Worm (Caenorhabditis elegans) whole organism, L4 larva: Measurements from ENCODE around the gene C10E2.2.

ENCODE experiments used
- F10B5.3 ChIP-seq: sonication (generic microtip); optimal IDR thresholded peaks from 2 replicates; lab custom pipeline; 2016; ENCODE audit warnings: mild to moderate bottlenecking, missing genetic modification characterization, missing compliant biosample characterization
- F26F4.8 ChIP-seq: fragments of 200-800 bp; sonication (Bioruptor generic); conservative IDR thresholded peaks from 2 replicates; pipeline ENCODE4 v1.3.6; 2022; ENCODE audit warnings: missing genetic modification characterization, missing compliant biosample characterization
- F37D6.2 ChIP-seq: sonication (generic microtip); optimal IDR thresholded peaks from 2 replicates; lab custom pipeline; 2016; ENCODE audit warnings: mild to moderate bottlenecking, missing genetic modification characterization, missing compliant biosample characterization
- R02D3.7 ChIP-seq: fragments of 150-350 bp; sonication (generic microtip); optimal IDR thresholded peaks from 3 replicates; lab custom pipeline; 2014; ENCODE audit warnings: missing biosample characterization, missing genetic modification characterization
- Y105C5A.15 ChIP-seq: fragments of 200-800 bp; sonication (Bioruptor generic); IDR thresholded peaks from 2 replicates; pipeline ENCODE4 v1.3.6; 2022; ENCODE audit warnings: missing genetic modification characterization, missing compliant biosample characterization
- Y75B8A.6 ChIP-seq: fragments of 200-800 bp; sonication (Bioruptor generic); IDR thresholded peaks from 2 replicates; pipeline ENCODE4 v1.3.6; 2022; ENCODE audit warnings: missing genetic modification reagents, missing genetic modification characterization, missing compliant biosample characterization
- ZK337.2 ChIP-seq: fragments of 200-800 bp; sonication (Bioruptor generic); IDR thresholded peaks from 2 replicates; pipeline ENCODE4 v1.3.6; 2022; ENCODE audit warnings: missing genetic modification reagents, missing genetic modification characterization, missing compliant biosample characterization
- ZK546.5 ChIP-seq, 2 experiments: sonication (generic microtip); optimal IDR thresholded peaks; 2 replicates each; lab custom pipeline; 2017; ENCODE audit warnings: missing biosample characterization in 2 of 2, missing genetic modification characterization in 2 of 2
- aha-1 ChIP-seq: fragments of 150-350 bp; peaks from one replicate; lab custom pipeline; 2014; ENCODE audit warnings: missing biosample characterization, missing genetic modification characterization
- aly-2 ChIP-seq: sonication (generic microtip); optimal IDR thresholded peaks from 2 replicates; lab custom pipeline; 2018; ENCODE audit warnings: missing biosample characterization, missing genetic modification characterization
- arid-1 ChIP-seq: fragments of 200-800 bp; sonication (Bioruptor generic); conservative IDR thresholded peaks from 2 replicates; pipeline ENCODE4 v1.3.6; 2022; ENCODE audit warnings: missing genetic modification reagents, missing genetic modification characterization, missing compliant biosample characterization
- ceh-20 ChIP-seq: fragments of 200-800 bp; sonication (Bioruptor generic); IDR thresholded peaks from 2 replicates; pipeline ENCODE4 v1.3.6; 2022; ENCODE audit warnings: missing genetic modification reagents, missing genetic modification characterization, missing compliant biosample characterization
- daf-12 ChIP-seq: fragments of 150-350 bp; optimal IDR thresholded peaks from 2 replicates; lab custom pipeline; 2014; ENCODE audit warnings: missing biosample characterization, missing genetic modification reagents, missing genetic modification characterization
- daf-16 ChIP-seq, 3 experiments: sonication (generic microtip); optimal IDR thresholded peaks; 2 replicates each; lab custom pipeline; 2016 to 2017; ENCODE audit warnings: missing genetic modification characterization in 3 of 3, missing genetic modification reagents in 3 of 3, mild to moderate bottlenecking in 2 of 3, missing compliant biosample characterization in 2 of 3, missing biosample characterization in 1 of 3, moderate library complexity in 1 of 3
- daf-19 ChIP-seq: fragments of 200-800 bp; sonication (Bioruptor generic); conservative IDR thresholded peaks from 2 replicates; pipeline ENCODE4 v1.3.6; 2022; ENCODE audit warnings: missing genetic modification characterization, missing compliant biosample characterization
- dmd-9 ChIP-seq: fragments of 200-800 bp; sonication (Bioruptor generic); IDR thresholded peaks from 2 replicates; pipeline ENCODE4 v1.3.6; 2022; ENCODE audit warnings: missing genetic modification reagents, missing genetic modification characterization, missing compliant biosample characterization
- duxl-1 ChIP-seq: sonication (generic microtip); optimal IDR thresholded peaks from 2 replicates; lab custom pipeline; 2016; ENCODE audit warnings: mild to moderate bottlenecking, missing genetic modification characterization, moderate library complexity, missing compliant biosample characterization; ENCODE audit not compliant: poor library complexity
- egl-43 ChIP-seq: fragments of 200-800 bp; sonication (Bioruptor generic); IDR thresholded peaks from 2 replicates; pipeline ENCODE4 v1.3.6; 2022; ENCODE audit warnings: missing genetic modification reagents, missing genetic modification characterization, missing compliant biosample characterization
- fkh-10 ChIP-seq: fragments of 150-350 bp; optimal IDR thresholded peaks from 2 replicates; lab custom pipeline; 2014; ENCODE audit warnings: missing biosample characterization, missing genetic modification reagents, missing genetic modification characterization
- fos-1 ChIP-seq: fragments of 150-350 bp; optimal IDR thresholded peaks from 2 replicates; lab custom pipeline; 2014; ENCODE audit warnings: missing biosample characterization, missing genetic modification characterization
- hif-1 ChIP-seq, 2 experiments: sonication (generic microtip); optimal IDR thresholded peaks; 2 replicates each; lab custom pipeline; 2016 to 2017; ENCODE audit warnings: missing compliant biosample characterization in 2 of 2, missing genetic modification characterization in 2 of 2, missing genetic modification reagents in 2 of 2, missing genotype in 2 of 2, mild to moderate bottlenecking in 1 of 2
- hmg-1.1 ChIP-seq: fragments of 200-800 bp; sonication (Bioruptor generic); IDR thresholded peaks from 2 replicates; pipeline ENCODE4 v1.3.6; 2022; ENCODE audit warnings: missing genetic modification reagents, missing genetic modification characterization, missing compliant biosample characterization
- jun-1 ChIP-seq: fragments of 150-350 bp; optimal IDR thresholded peaks from 2 replicates; lab custom pipeline; 2014; ENCODE audit warnings: missing biosample characterization, missing genetic modification reagents, missing genetic modification characterization
- lin-13 ChIP-seq: fragments of 150-350 bp; optimal IDR thresholded peaks from 2 replicates; lab custom pipeline; 2014; ENCODE audit warnings: missing biosample characterization, missing genetic modification reagents, missing genetic modification characterization
- mdl-1 ChIP-seq, 2 experiments: fragments of 150-350 bp in 1 of 2; sonication (generic microtip) in 1 of 2; optimal IDR thresholded peaks; 2 replicates each; lab custom pipeline; 2014 to 2017; ENCODE audit warnings: missing biosample characterization in 2 of 2, missing genetic modification characterization in 2 of 2
- mxl-2 ChIP-seq: fragments of 200-800 bp; sonication (Bioruptor generic); conservative IDR thresholded peaks from 2 replicates; pipeline ENCODE4 v1.3.6; 2022; ENCODE audit warnings: missing genetic modification reagents, missing genetic modification characterization, missing compliant biosample characterization
- mxl-3 ChIP-seq: fragments of 200-800 bp; sonication (Bioruptor generic); optimal IDR thresholded peaks from 2 replicates; lab custom pipeline; 2018; ENCODE audit warnings: mild to moderate bottlenecking, missing genetic modification characterization, missing compliant biosample characterization
- nhr-102 ChIP-seq: sonication (generic microtip); optimal IDR thresholded peaks from 2 replicates; lab custom pipeline; 2016; ENCODE audit warnings: mild to moderate bottlenecking, missing genetic modification characterization, moderate library complexity, missing compliant biosample characterization
- nhr-25 ChIP-seq: sonication (generic microtip); optimal IDR thresholded peaks from 2 replicates; lab custom pipeline; 2017; ENCODE audit warnings: missing genetic modification characterization, mild to moderate bottlenecking, missing compliant biosample characterization, antibody characterized with exemption, moderate library complexity, borderline replicate concordance; ENCODE audit not compliant: insufficient read depth
- nhr-28 ChIP-seq: fragments of 150-350 bp; optimal IDR thresholded peaks from 2 replicates; lab custom pipeline; 2014; ENCODE audit warnings: missing biosample characterization, missing genetic modification characterization
- nhr-42 ChIP-seq: fragments of 200-800 bp; sonication (Bioruptor generic); IDR thresholded peaks from 2 replicates; pipeline ENCODE4 v1.3.6; 2022; ENCODE audit warnings: missing genetic modification characterization, missing compliant biosample characterization
- nhr-77 ChIP-seq: fragments of 150-350 bp; optimal IDR thresholded peaks from 2 replicates; lab custom pipeline; 2014; ENCODE audit warnings: missing biosample characterization, missing genetic modification characterization
- pqm-1 ChIP-seq: sonication (generic microtip); optimal IDR thresholded peaks from 2 replicates; lab custom pipeline; 2017; ENCODE audit warnings: missing biosample characterization, missing genetic modification characterization
- rbr-2 ChIP-seq: sonication (generic microtip); optimal IDR thresholded peaks from 2 replicates; lab custom pipeline; 2016; ENCODE audit warnings: missing genotype, missing genetic modification characterization, missing compliant biosample characterization
- sdz-12 ChIP-seq: fragments of 200-800 bp; sonication (Bioruptor generic); optimal IDR thresholded peaks from 2 replicates; lab custom pipeline; 2018; ENCODE audit warnings: mild to moderate bottlenecking, missing genetic modification characterization, missing compliant biosample characterization
- set-16 ChIP-seq: fragments of 200-800 bp; sonication (Bioruptor generic); IDR thresholded peaks from 2 replicates; pipeline ENCODE4 v1.3.6; 2022; ENCODE audit warnings: missing genetic modification reagents, missing genetic modification characterization, missing compliant biosample characterization
- snpc-4 ChIP-seq: fragments of 150-350 bp; optimal IDR thresholded peaks from 2 replicates; lab custom pipeline; 2014; ENCODE audit warnings: missing biosample characterization, missing genetic modification characterization
- spr-3 ChIP-seq: fragments of 200-800 bp; sonication (Bioruptor generic); optimal IDR thresholded peaks from 2 replicates; lab custom pipeline; 2018; ENCODE audit warnings: mild to moderate bottlenecking, missing genetic modification characterization, missing compliant biosample characterization
- tra-1 ChIP-seq: fragments of 200-800 bp; sonication (Bioruptor generic); IDR thresholded peaks from 2 replicates; pipeline ENCODE4 v1.3.6; 2022; ENCODE audit warnings: missing genetic modification reagents, missing genetic modification characterization, missing compliant biosample characterization
- unc-130 ChIP-seq: sonication (generic microtip); optimal IDR thresholded peaks from 2 replicates; lab custom pipeline; 2016; ENCODE audit warnings: missing genetic modification reagents, missing genetic modification characterization, missing compliant biosample characterization
- unc-39 ChIP-seq: sonication (generic microtip); optimal IDR thresholded peaks from 2 replicates; lab custom pipeline; 2017; ENCODE audit warnings: missing biosample characterization, missing genetic modification characterization
- unc-62 ChIP-seq, 3 experiments: fragments of 150-350 bp in 1 of 3; sonication (generic microtip); optimal IDR thresholded peaks in 2 of 3; peaks in 1 of 3; 1 replicate in 1 of 3; 2 replicates in 2 of 3; lab custom pipeline; 2014 to 2017; ENCODE audit warnings: missing biosample characterization in 3 of 3, missing genetic modification characterization in 3 of 3, missing genetic modification reagents in 3 of 3, missing genotype in 1 of 3
- zip-2 ChIP-seq: fragments of 150-350 bp; optimal IDR thresholded peaks from 2 replicates; lab custom pipeline; 2014; ENCODE audit warnings: missing biosample characterization, missing genetic modification characterization
- ztf-11 ChIP-seq: fragments of 150-350 bp; optimal IDR thresholded peaks from 2 replicates; lab custom pipeline; 2014; ENCODE audit warnings: missing biosample characterization, missing genetic modification characterization

C10E2.2 gene

ce11 chrX:16744940-16745339 lies at the start of gene C10E2.2:
TSS of gene C10E2.2 (plus strand) at chrX:16745240.
- TF ChIP-seq aly-2 (tag; lab: Kevin White, UChicago) (no peak), nhr-77 (tag; lab: Kevin White, UChicago) (no peak), mdl-1 (tag; optimal IDR thresholded peaks at IDR 0.05; lab: Kevin White, UChicago) (no peak), arid-1 (no peak), ZK337.2 (no peak), F10B5.3 (tag; lab: Kevin White, UChicago) (no peak), F26F4.8 (GFP tag; lab: Robert Waterston, UW) (no peak), daf-16 (GFP tag; optimal IDR thresholded peaks at IDR 0.05; lab: Kevin White, UChicago) (no peak), daf-16 (tag; optimal IDR thresholded peaks at IDR 0.05; lab: Kevin White, UChicago) (no peak), zip-2 (tag; lab: Kevin White, UChicago) (no peak), ZK546.5 (tag; optimal IDR thresholded peaks at IDR 0.05; lab: Kevin White, UChicago) (no peak), dmd-9 (no peak), hif-1 (tag; optimal IDR thresholded peaks at IDR 0.05; lab: Kevin White, UChicago) (no peak), pqm-1 (tag; lab: Kevin White, UChicago) (no peak), unc-39 (tag; lab: Kevin White, UChicago) (no peak), fkh-10 (GFP tag; lab: Kevin White, UChicago) (no peak), Y105C5A.15 (no peak), F37D6.2 (tag; lab: Kevin White, UChicago) (no peak)

- TF ChIP-seq jun-1 (tag; lab: Kevin White, UChicago) (no peak), mxl-3 (no peak), nhr-28 (tag; lab: Kevin White, UChicago) (no peak), set-16 (peak; percentile 93), dmd-9 (0 out of 2 replicates have a peak, but pooled peaks have one; percentile 43)
These were observed 48.2 kb upstream of the C10E2.2 start for ce11 chrX:16696822-16697221.

DNA sequence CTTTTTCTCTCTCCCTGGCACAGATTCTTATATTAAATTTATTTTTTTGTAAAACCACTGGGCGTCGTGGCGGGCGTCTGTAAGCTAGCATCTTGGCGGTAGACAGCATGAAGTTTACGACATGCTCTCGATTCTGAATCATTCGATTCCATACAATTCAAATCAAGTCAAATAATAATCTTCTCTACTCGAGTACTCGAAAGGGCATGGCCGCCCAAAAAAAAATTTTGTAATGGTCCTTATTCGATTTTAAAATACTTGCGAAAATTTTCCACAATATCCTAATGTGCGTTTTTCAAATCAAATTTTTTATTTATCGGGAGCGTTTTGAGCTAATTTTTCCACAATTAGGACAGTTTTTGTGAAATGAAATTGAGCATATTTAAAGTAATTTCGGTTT lies 47.0 kb upstream of the C10E2.2 start:
- TF ChIP-seq nhr-102 (tag; lab: Kevin White, UChicago), result no peak
- TF ChIP-seq daf-16 (GFP tag; optimal IDR thresholded peaks at IDR 0.05; lab: Kevin White, UChicago), result no peak
- no peak for TF ChIP-seq daf-16 (tag; optimal IDR thresholded peaks at IDR 0.05; lab: Kevin White, UChicago)
- TF ChIP-seq aha-1 (tag; lab: Kevin White, UChicago), result peak; percentile 95
- TF ChIP-seq egl-43 (GFP tag; lab: Robert Waterston, UW), result no peak
- no peak for TF ChIP-seq tra-1 (GFP tag; lab: Robert Waterston, UW)

- TF ChIP-seq daf-19 (GFP tag; lab: Robert Waterston, UW) (no peak), unc-62 (GFP tag; optimal IDR thresholded peaks at IDR 0.05 in 1 of 2; lab: Kevin White, UChicago) (peak in 1 of 2 experiments; percentile 93), unc-62 (tag; optimal IDR thresholded peaks at IDR 0.05; lab: Kevin White, UChicago) (no peak), daf-12 (tag; lab: Kevin White, UChicago) (no peak)
These were observed 42.8 kb upstream of the C10E2.2 start, which contains the start of gene F22H10.1 for ce11 chrX:16702232-16702631. TSS of gene F22H10.1 (plus strand) at chrX:16702442.

- TF ChIP-seq duxl-1, result no peak
- no peak for TF ChIP-seq Y75B8A.6
- no peak for TF ChIP-seq sdz-12 (GFP tag; lab: Kevin White, UChicago)
- no peak for TF ChIP-seq lin-13 (GFP tag; lab: Kevin White, UChicago)
- no peak for TF ChIP-seq ceh-20
- no peak for TF ChIP-seq nhr-42
- no peak for TF ChIP-seq fos-1 (tag; lab: Kevin White, UChicago)
- peak in 1 of 2 experiments; percentile 63 for TF ChIP-seq unc-62 (GFP tag; optimal IDR thresholded peaks at IDR 0.05 in 1 of 2; lab: Kevin White, UChicago)
- no peak for TF ChIP-seq unc-62 (tag; optimal IDR thresholded peaks at IDR 0.05; lab: Kevin White, UChicago)
- peak; percentile 5 for TF ChIP-seq rbr-2 (tag; lab: Kevin White, UChicago)
- no peak for TF ChIP-seq snpc-4 (tag; lab: Kevin White, UChicago)
- no peak for TF ChIP-seq ztf-11 (tag; lab: Kevin White, UChicago)
- TF ChIP-seq nhr-25 (tag; lab: Kevin White, UChicago), result no peak
- no peak for TF ChIP-seq R02D3.7
- TF ChIP-seq hmg-1.1, result peak; percentile 49
- no peak for TF ChIP-seq unc-130 (GFP tag; lab: Kevin White, UChicago)
- no peak for TF ChIP-seq fkh-10 (GFP tag; lab: Kevin White, UChicago)
- TF ChIP-seq spr-3 (GFP tag; lab: Kevin White, UChicago), result no peak
- TF ChIP-seq mxl-2 (GFP tag; lab: Robert Waterston, UW), result no peak
These were observed 41.0 kb upstream of the C10E2.2 start for ce11 chrX:16704086-16704485.
